Worm (Caenorhabditis elegans): ENCODE measurements around the gene M6.11.

Gene M6.11

DNA sequence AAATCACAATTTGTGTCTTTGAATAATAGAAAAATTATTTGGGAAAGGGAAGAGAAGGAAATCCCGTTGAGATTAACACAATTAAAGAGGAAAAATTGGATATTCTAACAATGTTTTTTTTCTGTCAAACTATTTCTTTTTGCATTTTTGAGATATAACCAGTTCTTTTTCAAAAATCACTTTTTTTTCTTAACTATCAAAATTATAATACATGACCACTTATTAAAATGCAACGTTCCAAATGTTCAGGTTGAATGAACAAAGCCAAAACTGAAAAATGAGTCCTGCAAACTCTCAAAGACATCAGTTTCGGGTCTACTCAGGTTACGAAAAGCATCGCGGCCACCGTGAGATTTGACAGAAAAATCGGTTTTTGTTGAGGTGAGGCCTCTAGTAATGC, 31.8 kb downstream of the M6.11 start:
- no peak for TF ChIP-seq fos-1 (tag; optimal IDR thresholded peaks at IDR 0.05)
- no peak for TF ChIP-seq nhr-28 (tag; optimal IDR thresholded peaks at IDR 0.05)
- TF ChIP-seq lin-14 (GFP tag; optimal IDR thresholded peaks at IDR 0.05) = no peak
- TF ChIP-seq fkh-10 (GFP tag; optimal IDR thresholded peaks at IDR 0.05) = no peak
- no peak for TF ChIP-seq fkh-4 (tag; optimal IDR thresholded peaks at IDR 0.05; ENCODE audit: borderline replicate concordance)
- TF ChIP-seq zag-1 (tag; optimal IDR thresholded peaks at IDR 0.05) = no peak
- no peak for TF ChIP-seq skn-1 (tag; optimal IDR thresholded peaks at IDR 0.05)
- no peak for TF ChIP-seq unc-30 (tag; optimal IDR thresholded peaks at IDR 0.05)
- no peak for TF ChIP-seq rnt-1 (tag; optimal IDR thresholded peaks at IDR 0.05)

DNA sequence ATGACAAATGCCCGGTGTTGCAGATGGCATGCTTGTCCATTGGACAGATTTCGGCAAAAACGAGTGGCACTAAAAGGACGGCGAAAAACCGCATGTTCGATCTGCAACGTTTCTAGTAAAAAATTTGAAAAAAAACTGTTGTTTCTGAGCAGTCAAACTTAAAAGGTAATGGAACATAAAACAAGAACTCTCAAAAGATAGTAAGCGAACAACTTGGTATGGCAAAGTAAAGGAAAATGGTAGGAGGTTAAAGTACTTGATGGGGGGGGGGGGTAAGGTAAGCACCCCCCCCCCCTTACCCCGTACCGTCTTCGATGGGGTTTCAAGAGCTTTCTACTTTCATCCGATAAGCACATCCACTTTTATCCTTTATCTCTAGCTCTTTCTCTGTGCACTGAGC, 32.9 kb downstream of the M6.11 start, which contains the start of gene F13C5.5:
Gene F13C5.5, minus strand, starts transcription at position 101 of the 400 bp plus-strand sequence.
- TF ChIP-seq nhr-77 (tag; optimal IDR thresholded peaks at IDR 0.05) (peak; percentile 1), dsc-1 (tag; optimal IDR thresholded peaks at IDR 0.05) (no peak)

DNA sequence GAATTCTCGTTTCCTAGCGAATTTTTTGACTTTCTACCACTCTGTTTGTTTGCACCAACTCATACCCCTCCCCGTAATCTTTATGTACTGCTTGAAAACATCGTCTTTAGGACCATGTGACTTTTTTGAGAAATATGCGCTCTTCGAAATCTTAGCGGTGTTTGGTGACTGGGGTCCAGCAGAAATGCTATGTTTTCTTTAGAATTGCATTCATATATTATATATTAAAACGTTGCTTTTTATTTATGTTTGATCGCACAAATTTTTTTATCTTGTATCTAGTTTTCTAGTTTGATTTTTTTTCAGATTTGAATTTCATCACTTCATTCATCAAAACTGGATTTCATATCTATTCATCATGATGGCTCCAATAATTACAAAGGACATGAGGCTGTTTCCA, 39.5 kb downstream of the M6.11 start, which contains the start of gene F13C5.1:
Gene F13C5.1, plus strand, starts transcription at position 301 of the 400 bp plus-strand sequence.
- TF ChIP-seq unc-62 (GFP tag; optimal IDR thresholded peaks at IDR 0.05) (no peak), egl-13 (tag; optimal IDR thresholded peaks at IDR 0.05) (no peak), mep-1 (tag; optimal IDR thresholded peaks at IDR 0.05) (peak; percentile 19), vab-15 (tag; optimal IDR thresholded peaks at IDR 0.05) (no peak)

DNA sequence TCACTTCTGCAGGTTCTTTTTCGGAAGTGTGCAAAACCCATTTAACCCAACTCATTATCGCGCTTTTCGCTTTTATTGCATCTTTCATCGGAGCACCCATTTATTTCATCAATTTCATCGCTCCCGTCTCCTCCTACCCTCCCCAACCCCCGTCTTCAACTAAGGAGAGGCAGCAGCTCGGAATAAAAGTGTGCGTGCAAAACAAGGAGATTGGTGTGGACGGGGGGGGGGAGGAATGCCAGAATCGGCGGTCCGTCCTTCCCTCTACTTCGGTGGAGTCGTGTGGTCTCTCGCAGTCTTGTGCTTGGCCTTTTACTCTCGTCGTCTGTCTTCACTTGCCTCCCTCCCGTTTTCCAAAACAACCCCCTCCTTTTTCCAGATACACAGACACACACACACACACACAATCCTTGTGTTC, 40.0 kb downstream of the M6.11 start:
- TF ChIP-seq snu-23 (GFP tag; optimal IDR thresholded peaks at IDR 0.05) (peak; percentile 11), F16B12.6 (tag; optimal IDR thresholded peaks at IDR 0.05) (no peak), C34B4.2 (tag; optimal IDR thresholded peaks at IDR 0.05) (no peak), dsc-1 (tag; optimal IDR thresholded peaks at IDR 0.05) (no peak), nhr-85 (tag) (peak; percentile 23), lsy-2 (tag; optimal IDR thresholded peaks at IDR 0.05) (peak; percentile 6 to 32), mef-2 (tag; optimal IDR thresholded peaks at IDR 0.05) (no peak), unc-86 (tag; optimal IDR thresholded peaks at IDR 0.05) (peak; percentile 48), dpl-1 (GFP tag; optimal IDR thresholded peaks at IDR 0.05) (peak in 1 of 3 experiments; percentile 12), egl-13 (tag; optimal IDR thresholded peaks at IDR 0.05) (peak; percentile 27), mab-9 (GFP tag; IDR thresholded peaks at IDR 0.05) (0 out of 2 replicates have a peak, but pooled peaks have one; percentile 19), ces-1 (GFP tag; optimal IDR thresholded peaks at IDR 0.05) (peak; percentile 29), nhr-20 (tag; optimal IDR thresholded peaks at IDR 0.05) (peak; percentile 1), fkh-8 (tag; optimal IDR thresholded peaks at IDR 0.05) (peak; percentile 84), mep-1 (tag; optimal IDR thresholded peaks at IDR 0.05) (no peak), isw-1 (GFP tag; IDR thresholded peaks at IDR 0.05) (peak; percentile 40), ceh-63 (GFP tag; optimal IDR thresholded peaks at IDR 0.05) (peak; percentile 47), lir-3 (tag; optimal IDR thresholded peaks at IDR 0.05; ENCODE audit: poor library complexity) (no peak), alr-1 (tag; optimal IDR thresholded peaks at IDR 0.05; ENCODE audit: borderline replicate concordance) (no peak), nhr-237 (tag; optimal IDR thresholded peaks at IDR 0.05) (no peak), fkh-10 (GFP tag; optimal IDR thresholded peaks at IDR 0.05) (peak; percentile 58), swsn-7 (tag; optimal IDR thresholded peaks at IDR 0.05) (peak; percentile 42), tbx-2 (tag; optimal IDR thresholded peaks at IDR 0.05) (peak; percentile 51), jun-1 (tag; optimal IDR thresholded peaks at IDR 0.05) (peak; percentile 8), ztf-11 (tag; optimal IDR thresholded peaks at IDR 0.05) (peak in 1 of 2 experiments; percentile 1), lin-35 (GFP tag; optimal IDR thresholded peaks at IDR 0.05) (peak in 1 of 2 experiments; percentile 58), egl-27 (tag; optimal IDR thresholded peaks at IDR 0.05) (no peak), ztf-4 (tag; optimal IDR thresholded peaks at IDR 0.05) (no peak), C04F5.9 (tag; optimal IDR thresholded peaks at IDR 0.05) (no peak), blmp-1 (tag; optimal IDR thresholded peaks at IDR 0.05) (no peak), ceh-82 (tag; optimal IDR thresholded peaks at IDR 0.05) (peak in 2 of 3 experiments; percentile 8 to 78), skn-1 (tag; optimal IDR thresholded peaks at IDR 0.05) (peak; percentile 87), ama-1 (optimal IDR thresholded peaks at IDR 0.05) (no peak), ceh-88 (GFP tag; IDR thresholded peaks at IDR 0.05) (no peak), nhr-47 (tag; optimal IDR thresholded peaks at IDR 0.05) (peak; percentile 53), lin-14 (GFP tag; optimal IDR thresholded peaks at IDR 0.05) (peak; percentile 90), nhr-71 (tag; optimal IDR thresholded peaks at IDR 0.05) (peak; percentile 60), pax-3 (tag; optimal IDR thresholded peaks at IDR 0.05) (peak; percentile 25)

All from whole organism, L1 larva.